Fruit fly (Drosophila melanogaster) whole organism, embryonic: ENCODE measurements around the gene mbm.
A peak's percentile ranks its signal among the peaks of the same experiment; 100 is the strongest.

Experiments
- Bdp1 ChIP-seq: fragments of 200-800 bp; sonication (Bioruptor generic); optimal IDR thresholded peaks from 3 replicates; lab custom pipeline; 2016; ENCODE audit warnings: missing biosample characterization, missing genetic modification characterization
- BtbVII ChIP-seq: fragments of 200-800 bp; sonication (Bioruptor generic); optimal IDR thresholded peaks from 3 replicates; lab custom pipeline; 2017; ENCODE audit warnings: missing biosample characterization, mild to moderate bottlenecking, missing genetic modification characterization
- CG10147 ChIP-seq: fragments of 200-800 bp; sonication (Bioruptor generic); optimal IDR thresholded peaks from 2 replicates; lab custom pipeline; 2019; ENCODE audit warnings: missing biosample characterization, mild to moderate bottlenecking, missing genetic modification characterization, moderate library complexity
- CG10431 ChIP-seq: fragments of 200-800 bp; sonication (Bioruptor generic); optimal IDR thresholded peaks from 3 replicates; lab custom pipeline; 2018; ENCODE audit warnings: missing biosample characterization, mild to moderate bottlenecking, missing genetic modification characterization
- CG12155 ChIP-seq: fragments of 200-800 bp; sonication (Bioruptor generic); optimal IDR thresholded peaks from 3 replicates; lab custom pipeline; 2016; ENCODE audit warnings: missing biosample characterization, missing genetic modification characterization
- CG12942 ChIP-seq: fragments of 200-800 bp; sonication (Bioruptor generic); optimal IDR thresholded peaks from 3 replicates; lab custom pipeline; 2016; ENCODE audit warnings: missing biosample characterization, missing genetic modification characterization
- CG13287 ChIP-seq: fragments of 200-800 bp; sonication (Bioruptor generic); IDR thresholded peaks from 2 replicates; pipeline ENCODE4 v1.3.6; 2022; ENCODE audit warnings: missing biosample characterization, missing genetic modification characterization; ENCODE audit not compliant: partially characterized antibody
- CG14441 ChIP-seq: fragments of 200-800 bp; sonication (Bioruptor generic); IDR thresholded peaks from 2 replicates; pipeline ENCODE4 v1.3.6; 2022; ENCODE audit warnings: missing biosample characterization, missing genetic modification characterization
- CG15514 ChIP-seq: fragments of 200-800 bp; sonication (Bioruptor generic); optimal IDR thresholded peaks from 3 replicates; lab custom pipeline; 2017; ENCODE audit warnings: missing biosample characterization, missing genetic modification characterization, mild to moderate bottlenecking, moderate library complexity, missing genetic modification reagents
- CG16863 ChIP-seq: fragments of 200-800 bp; sonication (Bioruptor generic); optimal IDR thresholded peaks from 3 replicates; lab custom pipeline; 2016; ENCODE audit warnings: missing biosample characterization, missing genetic modification characterization
- CG17361 ChIP-seq: fragments of 200-800 bp; sonication (Bioruptor generic); IDR thresholded peaks from 3 replicates; pipeline ENCODE4 v1.3.6; 2022; ENCODE audit warnings: missing biosample characterization, missing genetic modification characterization
- CG17802 ChIP-seq: fragments of 200-800 bp; sonication (Bioruptor generic); optimal IDR thresholded peaks from 2 replicates; lab custom pipeline; 2018; ENCODE audit warnings: missing biosample characterization, mild to moderate bottlenecking, missing genetic modification characterization, moderate library complexity
- CG18599 ChIP-seq: fragments of 200-800 bp; sonication (Bioruptor generic); optimal IDR thresholded peaks from 3 replicates; lab custom pipeline; 2017; ENCODE audit warnings: missing biosample characterization, missing genetic modification characterization, mild to moderate bottlenecking, moderate library complexity, missing genetic modification reagents
- CG2875 ChIP-seq: fragments of 200-800 bp; sonication (Bioruptor generic); optimal IDR thresholded peaks from 2 replicates; lab custom pipeline; 2017; ENCODE audit warnings: missing biosample characterization, mild to moderate bottlenecking, missing genetic modification characterization, missing genetic modification reagents
- CG30431 ChIP-seq: fragments of 200-800 bp; sonication (Bioruptor generic); optimal IDR thresholded peaks from 2 replicates; lab custom pipeline; 2017; ENCODE audit warnings: missing biosample characterization, missing genetic modification characterization
- CG3065 ChIP-seq: fragments of 200-800 bp; sonication (Bioruptor generic); optimal IDR thresholded peaks from 2 replicates; lab custom pipeline; 2016; ENCODE audit warnings: missing biosample characterization, missing genetic modification characterization
- CG3163 ChIP-seq: fragments of 200-800 bp; sonication (Bioruptor generic); optimal IDR thresholded peaks from 3 replicates; lab custom pipeline; 2016; ENCODE audit warnings: missing biosample characterization, missing genetic modification characterization
- CG32532 ChIP-seq: fragments of 200-800 bp; sonication (Bioruptor generic); IDR thresholded peaks from 2 replicates; pipeline ENCODE4 v1.3.6; 2022; ENCODE audit warnings: missing biosample characterization, missing genetic modification characterization
- CG34376 ChIP-seq: fragments of 200-800 bp; sonication (Bioruptor generic); optimal IDR thresholded peaks from 2 replicates; lab custom pipeline; 2018; ENCODE audit warnings: missing biosample characterization, mild to moderate bottlenecking, missing genetic modification characterization
- CG7372 ChIP-seq: fragments of 200-800 bp; sonication (Bioruptor generic); IDR thresholded peaks from 2 replicates; pipeline ENCODE4 v1.3.6; 2022; ENCODE audit warnings: missing biosample characterization, missing genetic modification characterization
- Chrac-16 ChIP-seq: fragments of 200-800 bp; sonication (Bioruptor generic); optimal IDR thresholded peaks from 3 replicates; lab custom pipeline; 2016; ENCODE audit warnings: missing biosample characterization, missing genetic modification characterization
- CrebB ChIP-seq: fragments of 200-800 bp; sonication (Bioruptor generic); optimal IDR thresholded peaks from 3 replicates; lab custom pipeline; 2018; ENCODE audit warnings: missing biosample characterization, mild to moderate bottlenecking, missing genetic modification characterization
- E2f1 ChIP-seq: fragments of 200-800 bp; sonication (Bioruptor generic); IDR thresholded peaks from 2 replicates; pipeline ENCODE4 v1.3.6; 2022; ENCODE audit warnings: missing biosample characterization, missing genetic modification characterization
- HLH4C ChIP-seq: fragments of 200-800 bp; sonication (Bioruptor generic); IDR thresholded peaks from 3 replicates; pipeline ENCODE4 v1.3.6; 2022; ENCODE audit warnings: missing biosample characterization, missing genetic modification characterization; ENCODE audit not compliant: partially characterized antibody
- Hr39 ChIP-seq: fragments of >200 bp; optimal IDR thresholded peaks from 2 replicates; lab custom pipeline; 2017
- Lpt ChIP-seq: fragments of >200 bp; optimal IDR thresholded peaks from 2 replicates; lab custom pipeline; 2018; ENCODE audit warnings: missing biosample characterization, missing genetic modification characterization
- Max ChIP-seq: fragments of 200-800 bp; sonication (Bioruptor generic); optimal IDR thresholded peaks from 2 replicates; lab custom pipeline; 2016; ENCODE audit warnings: missing biosample characterization, mild to moderate bottlenecking, missing genetic modification characterization
- Med ChIP-seq: fragments of 200-800 bp; sonication (Bioruptor generic); peaks from one replicate; lab custom pipeline; 2016; ENCODE audit warnings: missing biosample characterization, missing genetic modification characterization, mild to moderate bottlenecking, inconsistent platforms, moderate library complexity
- Sox102F ChIP-seq: fragments of 200-800 bp; sonication (Bioruptor generic); optimal IDR thresholded peaks from 2 replicates; lab custom pipeline; 2018; ENCODE audit warnings: missing biosample characterization, mild to moderate bottlenecking, missing genetic modification characterization, moderate library complexity
- Usf ChIP-seq: fragments of 200-800 bp; sonication (Bioruptor generic); optimal IDR thresholded peaks from 2 replicates; lab custom pipeline; 2017; ENCODE audit warnings: missing genotype, missing biosample characterization, missing genetic modification characterization
- ab ChIP-seq: fragments of 200-800 bp; sonication (Bioruptor generic); optimal IDR thresholded peaks from 2 replicates; lab custom pipeline; 2016; ENCODE audit warnings: missing biosample characterization, missing genetic modification characterization
- abd-A ChIP-seq: fragments of 200-800 bp; sonication (Bioruptor generic); optimal IDR thresholded peaks from 3 replicates; lab custom pipeline; 2019; ENCODE audit warnings: missing biosample characterization, mild to moderate bottlenecking, missing genetic modification characterization, moderate library complexity
- bcd ChIP-seq: fragments of 200-800 bp; sonication (Bioruptor generic); optimal IDR thresholded peaks from 2 replicates; lab custom pipeline; 2017; ENCODE audit warnings: missing biosample characterization, mild to moderate bottlenecking, missing genetic modification characterization
- br ChIP-seq: fragments of >200 bp; optimal IDR thresholded peaks from 2 replicates; lab custom pipeline; 2017
- cad ChIP-seq: fragments of >200 bp; optimal IDR thresholded peaks from 2 replicates; lab custom pipeline; 2017; ENCODE audit warnings: missing biosample characterization, missing genetic modification characterization
- chn ChIP-seq: fragments of 200-800 bp; sonication (Bioruptor generic); optimal IDR thresholded peaks from 2 replicates; lab custom pipeline; 2016; ENCODE audit warnings: missing biosample characterization, missing genetic modification characterization
- croc ChIP-seq: fragments of 200-800 bp; sonication (Bioruptor generic); conservative IDR thresholded peaks from 3 replicates; pipeline ENCODE4 v1.3.6; 2022; ENCODE audit warnings: missing biosample characterization, missing genetic modification characterization
- dmrt99B ChIP-seq: fragments of 200-800 bp; sonication (Bioruptor generic); optimal IDR thresholded peaks from 2 replicates; lab custom pipeline; 2018; ENCODE audit warnings: missing biosample characterization, mild to moderate bottlenecking, missing genetic modification characterization, moderate library complexity
- fd64A ChIP-seq: fragments of 200-800 bp; sonication (Bioruptor generic); optimal IDR thresholded peaks from 3 replicates; lab custom pipeline; 2018; ENCODE audit warnings: missing biosample characterization, mild to moderate bottlenecking, missing genetic modification characterization
- gfzf ChIP-seq: fragments of 200-800 bp; sonication (Bioruptor generic); optimal IDR thresholded peaks from 2 replicates; lab custom pipeline; 2016; ENCODE audit warnings: missing biosample characterization, mild to moderate bottlenecking, missing genetic modification characterization, moderate library complexity
- h ChIP-seq: fragments of >200 bp; optimal IDR thresholded peaks from 2 replicates; lab custom pipeline; 2017
- hkb ChIP-seq, 2 experiments: fragments of 200-800 bp in 1 of 2; fragments of >200 bp in 1 of 2; sonication (Bioruptor generic) in 1 of 2; IDR thresholded peaks in 1 of 2; optimal IDR thresholded peaks in 1 of 2; 2 replicates each; pipeline versions ENCODE4 v1.3.6 to Lab custom; 2017 to 2022; ENCODE audit warnings: missing biosample characterization in 1 of 2, missing genetic modification characterization in 1 of 2
- oc ChIP-seq: fragments of 200-800 bp; sonication (Bioruptor generic); optimal IDR thresholded peaks from 2 replicates; lab custom pipeline; 2018; ENCODE audit warnings: missing biosample characterization, mild to moderate bottlenecking, missing genetic modification characterization, moderate library complexity
- odd ChIP-seq: fragments of 200-800 bp; sonication (Bioruptor generic); optimal IDR thresholded peaks from 2 replicates; lab custom pipeline; 2017; ENCODE audit warnings: missing biosample characterization, mild to moderate bottlenecking, missing genetic modification characterization
- peb ChIP-seq: fragments of 200-800 bp; sonication (Bioruptor generic); IDR thresholded peaks from 2 replicates; pipeline ENCODE4 v1.3.6; 2022; ENCODE audit warnings: missing biosample characterization, missing genetic modification characterization
- pum ChIP-seq: fragments of 200-800 bp; sonication (Bioruptor generic); optimal IDR thresholded peaks from 2 replicates; lab custom pipeline; 2016; ENCODE audit warnings: missing biosample characterization, missing genetic modification characterization
- sens-2 ChIP-seq: fragments of 200-800 bp; sonication (Bioruptor generic); IDR thresholded peaks from 2 replicates; pipeline ENCODE4 v1.3.6; 2022; ENCODE audit warnings: missing biosample characterization, missing genetic modification characterization
- seq ChIP-seq: fragments of 200-800 bp; sonication (Bioruptor generic); IDR thresholded peaks from 2 replicates; pipeline ENCODE4 v1.3.6; 2022; ENCODE audit warnings: missing biosample characterization, missing genetic modification characterization
- stwl ChIP-seq: fragments of 200-800 bp; sonication (Bioruptor generic); optimal IDR thresholded peaks from 3 replicates; lab custom pipeline; 2018; ENCODE audit warnings: missing biosample characterization, mild to moderate bottlenecking, missing genetic modification characterization, moderate library complexity
- ttk ChIP-seq: fragments of 200-800 bp; sonication (Bioruptor generic); IDR thresholded peaks from 2 replicates; pipeline ENCODE4 v2.1.2; 2022; ENCODE audit warnings: missing biosample characterization, missing genetic modification characterization
- zen2 ChIP-seq: fragments of 200-800 bp; sonication (Bioruptor generic); IDR thresholded peaks from 3 replicates; pipeline ENCODE4 v1.3.6; 2022; ENCODE audit warnings: missing biosample characterization, missing genetic modification characterization; ENCODE audit not compliant: partially characterized antibody

The mbm gene

DNA sequence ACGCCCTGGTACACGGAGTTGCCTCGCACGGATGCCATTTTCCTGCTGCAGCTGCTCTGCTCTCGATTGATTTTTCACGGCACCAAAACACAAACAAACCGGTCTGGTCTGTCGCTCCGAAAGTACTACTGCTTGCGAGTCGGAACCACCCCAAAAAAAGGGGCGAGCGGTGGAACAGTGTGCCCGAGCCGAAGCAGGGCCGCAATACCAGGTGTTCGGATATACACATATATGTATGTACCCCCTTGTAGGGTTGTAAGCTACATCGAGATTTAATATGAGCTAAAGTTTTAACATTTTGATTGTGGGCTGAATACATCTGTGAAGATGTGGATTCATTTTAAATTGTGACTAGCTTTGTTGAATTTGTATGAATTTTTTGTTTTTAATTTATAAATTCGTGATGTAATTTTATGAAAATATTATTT lies 12.1 kb upstream of the mbm start (continued):
- TF ChIP-seq CG32532 (peak; percentile 66), CrebB (tag; lab: Kevin White, UChicago) (peak; percentile 53), CG13287 (GFP tag; lab: Robert Waterston, UW) (peak; percentile 41; the same call in 1 of the 2 replicates), CG12942 (no peak), CG10147 (GFP tag; lab: Kevin White, UChicago) (peak; percentile 53), peb (GFP tag; lab: Robert Waterston, UW) (no peak), Sox102F (GFP tag; lab: Kevin White, UChicago) (peak; percentile 46), Med (GFP tag; lab: Kevin White, UChicago) (peak; percentile 94), dmrt99B (tag; lab: Kevin White, UChicago) (peak; percentile 36), seq (GFP tag; lab: Robert Waterston, UW) (peak; percentile 62; the same call in 1 of the 2 replicates), ab (peak; percentile 9), Hr39 (lab: Kevin White, UChicago) (no peak), h (lab: Kevin White, UChicago) (no peak), CG7372 (GFP tag; lab: Robert Waterston, UW) (peak; percentile 18; the same call in 1 of the 2 replicates), bcd (peak; percentile 5), abd-A (tag; lab: Kevin White, UChicago) (peak; percentile 5), oc (peak; percentile 1), cad (GFP tag; lab: Kevin White, UChicago) (no peak), E2f1 (no peak), hkb (optimal IDR thresholded peaks at IDR 0.05; lab: Kevin White, UChicago) (no peak), hkb (GFP tag; IDR thresholded peaks at IDR 0.05; lab: Robert Waterston, UW) (peak; percentile 42; the same call in 1 of the 2 replicates), CG34376 (GFP tag; lab: Kevin White, UChicago) (peak; percentile 51), CG14441 (GFP tag; lab: Robert Waterston, UW) (peak; percentile 30; the same call in 1 of the 2 replicates), CG12155 (GFP tag; lab: Kevin White, UChicago) (peak; percentile 34), CG16863 (GFP tag; lab: Kevin White, UChicago) (peak; percentile 34), fd64A (GFP tag; lab: Kevin White, UChicago) (peak; percentile 16), zen2 (GFP tag; lab: Robert Waterston, UW) (0 out of 3 replicates have a peak, but pooled peaks have one; percentile 44), CG17361 (GFP tag; lab: Robert Waterston, UW) (0 out of 3 replicates have a peak, but pooled peaks have one; percentile 33), Lpt (no peak), Usf (GFP tag; lab: Kevin White, UChicago) (no peak), CG3163 (GFP tag; lab: Kevin White, UChicago) (no peak), CG3065 (peak; percentile 60), ttk (GFP tag; lab: Robert Waterston, UW) (peak; percentile 79), Chrac-16 (GFP tag; lab: Kevin White, UChicago) (peak; percentile 19), br (lab: Kevin White, UChicago) (no peak), BtbVII (GFP tag; lab: Kevin White, UChicago) (peak; percentile 1), chn (GFP tag; lab: Kevin White, UChicago) (peak; percentile 81), CG18599 (GFP tag; lab: Kevin White, UChicago) (peak; percentile 70), CG30431 (GFP tag; lab: Kevin White, UChicago) (no peak), pum (GFP tag; lab: Kevin White, UChicago) (peak; percentile 12), HLH4C (no peak), CG10431 (GFP tag; lab: Kevin White, UChicago) (peak; percentile 62), odd (GFP tag; lab: Kevin White, UChicago) (peak; percentile 43), stwl (tag; lab: Kevin White, UChicago) (peak; percentile 77), CG15514 (peak; percentile 97), Bdp1 (GFP tag; lab: Kevin White, UChicago) (peak; percentile 38), croc (GFP tag; lab: Robert Waterston, UW) (no peak), sens-2 (GFP tag; lab: Robert Waterston, UW) (0 out of 2 replicates have a peak, but pooled peaks have one; percentile 33), gfzf (GFP tag; lab: Kevin White, UChicago) (peak; percentile 85), CG17802 (tag; lab: Kevin White, UChicago) (peak; percentile 25), Max (GFP tag; lab: Kevin White, UChicago) (peak; percentile 0), CG2875 (GFP tag; lab: Kevin White, UChicago) (peak; percentile 28)
